Fruit fly (Drosophila melanogaster) whole organism, embryonic: ENCODE results near the gene Cp190.

Experiments used
- Ada2b ChIP-seq: fragments of 200-800 bp; sonication (Bioruptor generic); IDR thresholded peaks from 2 replicates; pipeline ENCODE4 v1.3.6; 2022; ENCODE audit warnings: missing biosample characterization, missing genetic modification characterization
- Aef1 ChIP-seq: fragments of 200-800 bp; sonication (Bioruptor generic); IDR thresholded peaks from 3 replicates; pipeline ENCODE4 v1.3.6; 2022; ENCODE audit warnings: missing biosample characterization, missing genetic modification characterization
- CG10209 ChIP-seq: fragments of 200-800 bp; sonication (Bioruptor generic); optimal IDR thresholded peaks from 3 replicates; lab custom pipeline; 2017; ENCODE audit warnings: missing biosample characterization, mild to moderate bottlenecking, missing genetic modification characterization, missing genetic modification reagents
- CG12155 ChIP-seq: fragments of 200-800 bp; sonication (Bioruptor generic); optimal IDR thresholded peaks from 3 replicates; lab custom pipeline; 2016; ENCODE audit warnings: missing biosample characterization, missing genetic modification characterization
- CG12744 ChIP-seq: fragments of 200-800 bp; sonication (Bioruptor generic); optimal IDR thresholded peaks from 2 replicates; lab custom pipeline; 2016; ENCODE audit warnings: missing biosample characterization, missing genetic modification characterization
- CG13894 ChIP-seq: fragments of 200-800 bp; sonication (Bioruptor generic); optimal IDR thresholded peaks from 3 replicates; lab custom pipeline; 2018; ENCODE audit warnings: missing biosample characterization, mild to moderate bottlenecking, missing genetic modification characterization, moderate library complexity
- CG14965 ChIP-seq: fragments of 200-800 bp; sonication (Bioruptor generic); optimal IDR thresholded peaks from 2 replicates; lab custom pipeline; 2016; ENCODE audit warnings: missing biosample characterization, missing genetic modification characterization, borderline replicate concordance
- CG1647 ChIP-seq: fragments of 200-800 bp; sonication (Bioruptor generic); optimal IDR thresholded peaks from 3 replicates; lab custom pipeline; 2016; ENCODE audit warnings: missing biosample characterization, missing genetic modification characterization
- CG2889 ChIP-seq: fragments of 200-800 bp; sonication (Bioruptor generic); IDR thresholded peaks from 3 replicates; pipeline ENCODE4 v1.3.6; 2022; ENCODE audit warnings: missing biosample characterization, missing genetic modification characterization
- CG31224 ChIP-seq: fragments of 200-800 bp; sonication (Bioruptor generic); IDR thresholded peaks from 2 replicates; pipeline ENCODE4 v1.3.6; 2022; ENCODE audit warnings: missing biosample characterization, missing genetic modification characterization
- CG31365 ChIP-seq: fragments of 200-800 bp; sonication (Bioruptor generic); optimal IDR thresholded peaks from 2 replicates; lab custom pipeline; 2018; ENCODE audit warnings: missing biosample characterization, mild to moderate bottlenecking, missing genetic modification characterization
- CG34224 ChIP-seq: fragments of 200-800 bp; sonication (Bioruptor generic); IDR thresholded peaks from 3 replicates; pipeline ENCODE4 v1.3.6; 2022; ENCODE audit warnings: missing biosample characterization, missing genetic modification characterization; ENCODE audit not compliant: partially characterized antibody
- CG42726 ChIP-seq: fragments of 200-800 bp; sonication (Bioruptor generic); IDR thresholded peaks from 2 replicates; pipeline ENCODE4 v1.3.6; 2022; ENCODE audit warnings: missing biosample characterization, missing genetic modification characterization; ENCODE audit not compliant: partially characterized antibody
- CG4282 ChIP-seq: fragments of 200-800 bp; sonication (Bioruptor generic); optimal IDR thresholded peaks from 2 replicates; lab custom pipeline; 2016; ENCODE audit warnings: missing biosample characterization, missing genetic modification characterization
- CG6813 ChIP-seq: fragments of 200-800 bp; sonication (Bioruptor generic); optimal IDR thresholded peaks from 2 replicates; lab custom pipeline; 2017; ENCODE audit warnings: missing biosample characterization, missing genetic modification characterization, mild to moderate bottlenecking, moderate library complexity, missing genetic modification reagents
- CG9797 ChIP-seq: fragments of 200-800 bp; sonication (Bioruptor generic); optimal IDR thresholded peaks from 3 replicates; lab custom pipeline; 2018; ENCODE audit warnings: missing biosample characterization, mild to moderate bottlenecking, missing genetic modification characterization
- Camta ChIP-seq: fragments of 200-800 bp; sonication (Bioruptor generic); optimal IDR thresholded peaks from 2 replicates; lab custom pipeline; 2016; ENCODE audit warnings: missing biosample characterization, missing genetic modification characterization
- Dbx ChIP-seq: fragments of 200-800 bp; sonication (Bioruptor generic); IDR thresholded peaks from 3 replicates; pipeline ENCODE4 v1.3.6; 2022; ENCODE audit warnings: missing biosample characterization, missing genetic modification characterization
- Doc3 ChIP-seq: fragments of 200-800 bp; sonication (Bioruptor generic); IDR thresholded peaks from 3 replicates; pipeline ENCODE4 v1.3.6; 2022; ENCODE audit warnings: missing biosample characterization, missing genetic modification characterization; ENCODE audit not compliant: partially characterized antibody
- Drgx ChIP-seq: fragments of 200-800 bp; sonication (Bioruptor generic); IDR thresholded peaks from 2 replicates; pipeline ENCODE4 v1.3.6; 2022; ENCODE audit warnings: missing biosample characterization, missing genetic modification characterization
- Hey ChIP-seq: fragments of 200-800 bp; sonication (Bioruptor generic); optimal IDR thresholded peaks from 3 replicates; lab custom pipeline; 2018; ENCODE audit warnings: missing biosample characterization, mild to moderate bottlenecking, missing genetic modification characterization
- Lim3 ChIP-seq: fragments of 200-800 bp; sonication (Bioruptor generic); IDR thresholded peaks from 2 replicates; pipeline ENCODE4 v1.3.6; 2022; ENCODE audit warnings: missing biosample characterization, missing genetic modification characterization
- Myb ChIP-seq: fragments of 200-800 bp; sonication (Bioruptor generic); optimal IDR thresholded peaks from 2 replicates; lab custom pipeline; 2016; ENCODE audit warnings: missing biosample characterization, missing genetic modification characterization
- Opbp ChIP-seq: fragments of 200-800 bp; sonication (Bioruptor generic); IDR thresholded peaks from 3 replicates; pipeline ENCODE4 v1.3.6; 2022; ENCODE audit warnings: missing biosample characterization, missing genetic modification characterization; ENCODE audit not compliant: partially characterized antibody
- Side ChIP-seq: fragments of 200-800 bp; sonication (Bioruptor generic); optimal IDR thresholded peaks from 2 replicates; lab custom pipeline; 2016; ENCODE audit warnings: missing biosample characterization, missing genetic modification characterization
- Ssrp ChIP-seq: fragments of 200-800 bp; sonication (Bioruptor generic); optimal IDR thresholded peaks from 2 replicates; lab custom pipeline; 2018; ENCODE audit warnings: missing biosample characterization, mild to moderate bottlenecking, missing genetic modification characterization, moderate library complexity
- ap ChIP-seq: fragments of 200-800 bp; sonication (Bioruptor generic); IDR thresholded peaks from 2 replicates; pipeline ENCODE4 v1.3.6; 2022; ENCODE audit warnings: missing biosample characterization, missing genetic modification characterization
- bab2 ChIP-seq: fragments of 200-800 bp; sonication (Bioruptor generic); optimal IDR thresholded peaks from 2 replicates; lab custom pipeline; 2016; ENCODE audit warnings: missing biosample characterization, missing genetic modification characterization
- bbx ChIP-seq: fragments of 200-800 bp; sonication (Bioruptor generic); IDR thresholded peaks from 2 replicates; pipeline ENCODE4 v1.3.6; 2022; ENCODE audit warnings: missing biosample characterization, missing genetic modification characterization; ENCODE audit not compliant: partially characterized antibody
- bowl ChIP-seq: fragments of 200-800 bp; sonication (Bioruptor generic); IDR thresholded peaks from 2 replicates; pipeline ENCODE4 v1.3.6; 2022; ENCODE audit warnings: missing biosample characterization, missing genetic modification characterization
- disco-r ChIP-seq: fragments of 200-800 bp; sonication (Bioruptor generic); optimal IDR thresholded peaks from 2 replicates; lab custom pipeline; 2016; ENCODE audit warnings: missing biosample characterization, missing genetic modification characterization
- dmrt11E ChIP-seq: fragments of 200-800 bp; sonication (Bioruptor generic); optimal IDR thresholded peaks from 3 replicates; lab custom pipeline; 2018; ENCODE audit warnings: missing biosample characterization, mild to moderate bottlenecking, missing genetic modification characterization, moderate library complexity
- eve ChIP-seq, 2 experiments: fragments of >200 bp; optimal IDR thresholded peaks; 2 replicates each; lab custom pipeline; 2017; ENCODE audit warnings: missing biosample characterization in 2 of 2, missing genetic modification characterization in 2 of 2
- gce ChIP-seq: fragments of 200-800 bp; sonication (Bioruptor generic); IDR thresholded peaks from 3 replicates; pipeline ENCODE4 v1.3.6; 2022; ENCODE audit warnings: missing biosample characterization, missing genetic modification characterization
- hth ChIP-seq: fragments of >200 bp; optimal IDR thresholded peaks from 2 replicates; lab custom pipeline; 2017; ENCODE audit warnings: inconsistent platforms
- kah ChIP-seq: fragments of 200-800 bp; sonication (Bioruptor generic); optimal IDR thresholded peaks from 2 replicates; lab custom pipeline; 2018; ENCODE audit warnings: missing biosample characterization, mild to moderate bottlenecking, missing genetic modification characterization
- kay ChIP-seq: fragments of 200-800 bp; sonication (Bioruptor generic); optimal IDR thresholded peaks from 2 replicates; lab custom pipeline; 2016; ENCODE audit warnings: missing biosample characterization, missing genetic modification characterization
- lola ChIP-seq, 3 experiments: fragments of >200 bp in 2 of 3; fragments of 200-800 bp in 1 of 3; sonication (Bioruptor generic) in 1 of 3; optimal IDR thresholded peaks; 2 replicates each; lab custom pipeline; 2017 to 2019; ENCODE audit warnings: missing biosample characterization in 3 of 3, missing genetic modification characterization in 3 of 3, mild to moderate bottlenecking in 1 of 3, moderate library complexity in 1 of 3
- nom ChIP-seq: fragments of 200-800 bp; sonication (Bioruptor generic); optimal IDR thresholded peaks from 2 replicates; lab custom pipeline; 2017; ENCODE audit warnings: missing biosample characterization, missing genetic modification characterization, mild to moderate bottlenecking, moderate library complexity, missing genetic modification reagents
- oc ChIP-seq: fragments of 200-800 bp; sonication (Bioruptor generic); optimal IDR thresholded peaks from 2 replicates; lab custom pipeline; 2018; ENCODE audit warnings: missing biosample characterization, mild to moderate bottlenecking, missing genetic modification characterization, moderate library complexity
- peb ChIP-seq: fragments of 200-800 bp; sonication (Bioruptor generic); IDR thresholded peaks from 2 replicates; pipeline ENCODE4 v1.3.6; 2022; ENCODE audit warnings: missing biosample characterization, missing genetic modification characterization
- pros ChIP-seq: fragments of 200-800 bp; sonication (Bioruptor generic); optimal IDR thresholded peaks from 3 replicates; lab custom pipeline; 2019; ENCODE audit warnings: missing biosample characterization, mild to moderate bottlenecking, missing genetic modification characterization, moderate library complexity
- run ChIP-seq: fragments of 200-800 bp; sonication (Bioruptor generic); optimal IDR thresholded peaks from 3 replicates; lab custom pipeline; 2018; ENCODE audit warnings: missing biosample characterization, mild to moderate bottlenecking, missing genetic modification characterization
- sim ChIP-seq: fragments of 200-800 bp; sonication (Bioruptor generic); IDR thresholded peaks from 2 replicates; pipeline ENCODE4 v1.3.6; 2022; ENCODE audit warnings: missing biosample characterization, missing genetic modification characterization
- ssp ChIP-seq: fragments of 200-800 bp; sonication (Bioruptor generic); IDR thresholded peaks from 2 replicates; pipeline ENCODE4 v1.3.6; 2022; ENCODE audit warnings: missing biosample characterization, missing genetic modification characterization
- tin ChIP-seq: fragments of 200-800 bp; sonication (Bioruptor generic); optimal IDR thresholded peaks from 3 replicates; lab custom pipeline; 2016; ENCODE audit warnings: missing biosample characterization, missing genetic modification characterization
- toy ChIP-seq: fragments of 200-800 bp; sonication (Bioruptor generic); IDR thresholded peaks from 2 replicates; pipeline ENCODE4 v1.3.6; 2022; ENCODE audit warnings: missing biosample characterization, missing genetic modification characterization
- unpg ChIP-seq: fragments of 200-800 bp; sonication (Bioruptor generic); optimal IDR thresholded peaks from 3 replicates; lab custom pipeline; 2018; ENCODE audit warnings: missing biosample characterization, mild to moderate bottlenecking, missing genetic modification characterization, moderate library complexity
- z ChIP-seq: fragments of 200-800 bp; sonication (Bioruptor generic); IDR thresholded peaks from 3 replicates; pipeline ENCODE4 v1.3.6; 2022; ENCODE audit warnings: missing biosample characterization, missing genetic modification characterization
- zen2 ChIP-seq: fragments of 200-800 bp; sonication (Bioruptor generic); IDR thresholded peaks from 3 replicates; pipeline ENCODE4 v1.3.6; 2022; ENCODE audit warnings: missing biosample characterization, missing genetic modification characterization; ENCODE audit not compliant: partially characterized antibody

The Cp190 gene

dm6 chr3R:15229329-15229876 lies 45.6 kb downstream of the Cp190 start, which contains the start of the genes Art3 and mRpS10 (continued):
- TF ChIP-seq tin (GFP tag; lab: Kevin White, UChicago) (peak; percentile 100), bowl (peak; percentile 99), Aef1 (GFP tag; lab: Robert Waterston, UW) (peak; percentile 100), run (peak; percentile 100), CG12155 (GFP tag; lab: Kevin White, UChicago) (peak; percentile 99), CG31365 (tag; lab: Kevin White, UChicago) (peak; percentile 95), z (GFP tag; lab: Robert Waterston, UW) (peak; percentile 88), dmrt11E (peak; percentile 100), eve (GFP tag; optimal IDR thresholded peaks at IDR 0.05; lab: Kevin White, UChicago) (peak in 1 of 2 experiments; percentile 97), Lim3 (GFP tag; lab: Robert Waterston, UW) (peak; percentile 99), kay (peak; percentile 100), sim (peak; percentile 100), Ssrp (tag; lab: Kevin White, UChicago) (peak; percentile 100), Side (GFP tag; lab: Kevin White, UChicago) (peak; percentile 100), gce (GFP tag; lab: Robert Waterston, UW) (peak; percentile 100), CG4282 (GFP tag; lab: Kevin White, UChicago) (peak; percentile 98), ssp (GFP tag; lab: Robert Waterston, UW) (peak; percentile 97), kah (GFP tag; lab: Kevin White, UChicago) (peak; percentile 99), CG6813 (GFP tag; lab: Kevin White, UChicago) (peak; percentile 100), CG14965 (GFP tag; lab: Kevin White, UChicago) (peak; percentile 94), Camta (GFP tag; lab: Kevin White, UChicago) (peak; percentile 100), CG31224 (GFP tag; lab: Robert Waterston, UW) (peak; percentile 99), CG9797 (GFP tag; lab: Kevin White, UChicago) (peak; percentile 87), zen2 (GFP tag; lab: Robert Waterston, UW) (no peak), Drgx (peak; percentile 100), Ada2b (peak; percentile 100), disco-r (GFP tag; lab: Kevin White, UChicago) (peak; percentile 100), lola (GFP tag; optimal IDR thresholded peaks at IDR 0.05; lab: Kevin White, UChicago) (peak in 1 of 3 experiments; percentile 100), Hey (tag; lab: Kevin White, UChicago) (peak; percentile 99), bbx (no peak), CG34224 (GFP tag; lab: Robert Waterston, UW) (peak; percentile 26; the same call in 1 of the 3 replicates), CG12744 (peak; percentile 100), Doc3 (GFP tag; lab: Robert Waterston, UW) (no peak), oc (tag; lab: Kevin White, UChicago) (peak; percentile 100), pros (GFP tag; lab: Kevin White, UChicago) (peak; percentile 92), peb (GFP tag; lab: Robert Waterston, UW) (peak; percentile 100), CG2889 (GFP tag; lab: Robert Waterston, UW) (peak; percentile 100), ap (peak; percentile 100), CG13894 (tag; lab: Kevin White, UChicago) (peak; percentile 100), toy (GFP tag; lab: Robert Waterston, UW) (peak; percentile 100), nom (GFP tag; lab: Kevin White, UChicago) (peak; percentile 99), unpg (GFP tag; lab: Kevin White, UChicago) (peak; percentile 100), CG1647 (GFP tag; lab: Kevin White, UChicago) (peak; percentile 100), CG10209 (peak; percentile 100), hth (lab: Kevin White, UChicago) (no peak), bab2 (peak; percentile 100), CG42726 (GFP tag; lab: Robert Waterston, UW) (0 out of 2 replicates have a peak, but pooled peaks have one; percentile 36), Myb (GFP tag; lab: Kevin White, UChicago) (peak; percentile 96), Opbp (GFP tag; lab: Robert Waterston, UW) (peak; percentile 29; the same call in 1 of the 3 replicates), Dbx (GFP tag; lab: Robert Waterston, UW) (peak; percentile 100)
